Fruit fly (Drosophila melanogaster): ENCODE data around the gene CG13361.

dm6 chrX:775184-775583 is 21.7 kb upstream of the CG13361 start:
- TF ChIP-seq z (GFP tag; IDR thresholded peaks at IDR 0.05) (no peak), Mes4 (GFP tag; optimal IDR thresholded peaks at IDR 0.05) (no peak), fru (optimal IDR thresholded peaks at IDR 0.05) (no peak), lov (optimal IDR thresholded peaks at IDR 0.05) (no peak), lov (GFP tag; IDR thresholded peaks at IDR 0.05) (no peak), H15 (GFP tag; IDR thresholded peaks at IDR 0.05) (no peak)

All from whole organism, embryonic.